Worm (Caenorhabditis elegans) whole organism, L2 larva: ENCODE measurements around the gene hxk-3.

Experiments
- ceh-16 ChIP-seq: fragments of 150-350 bp; optimal IDR thresholded peaks from 2 replicates; lab custom pipeline; 2014; ENCODE audit warnings: missing biosample characterization, missing genetic modification characterization
- nhr-77 ChIP-seq: fragments of 150-350 bp; optimal IDR thresholded peaks from 2 replicates; lab custom pipeline; 2014; ENCODE audit warnings: missing biosample characterization, missing genetic modification characterization
- unc-39 ChIP-seq: fragments of 150-350 bp; optimal IDR thresholded peaks from 2 replicates; lab custom pipeline; 2014; ENCODE audit warnings: missing biosample characterization, missing genetic modification characterization
- ztf-11 ChIP-seq: sonication (generic microtip); optimal IDR thresholded peaks from 2 replicates; lab custom pipeline; 2017; ENCODE audit warnings: missing biosample characterization, missing genetic modification characterization

ce11 chrIV:1459419-1459818, 38.0 kb upstream of the hxk-3 start:
- TF ChIP-seq ztf-11 (tag; lab: Kevin White, UChicago): no peak
- no peak for TF ChIP-seq nhr-77 (tag; lab: Kevin White, UChicago)
- no peak for TF ChIP-seq ceh-16 (tag; lab: Kevin White, UChicago)
- TF ChIP-seq unc-39 (tag; lab: Kevin White, UChicago): no peak
